Worm (Caenorhabditis elegans) whole organism, young adult: ENCODE measurements around the gene VC5.2.

Experiments
- B0019.2 ChIP-seq: fragments of 200-800 bp; sonication (Bioruptor generic); conservative IDR thresholded peaks from 2 replicates; pipeline ENCODE4 v1.3.6; 2022; ENCODE audit warnings: missing genetic modification reagents, missing genetic modification characterization, missing compliant biosample characterization
- B0261.1 ChIP-seq: sonication (generic microtip); optimal IDR thresholded peaks from 2 replicates; lab custom pipeline; 2016; ENCODE audit warnings: mild to moderate bottlenecking, missing genetic modification characterization, moderate library complexity, missing compliant biosample characterization
- B0336.3 ChIP-seq: fragments of 200-800 bp; sonication (Bioruptor generic); IDR thresholded peaks from 2 replicates; pipeline ENCODE4 v1.3.6; 2022; ENCODE audit warnings: missing genetic modification characterization, missing compliant biosample characterization
- F10E7.11 ChIP-seq: sonication (generic microtip); optimal IDR thresholded peaks from 2 replicates; lab custom pipeline; 2017; ENCODE audit warnings: mild to moderate bottlenecking, missing genetic modification characterization, moderate library complexity, missing compliant biosample characterization
- F23B12.7 ChIP-seq: sonication (generic microtip); optimal IDR thresholded peaks from 2 replicates; lab custom pipeline; 2017; ENCODE audit warnings: missing genetic modification characterization, mild to moderate bottlenecking, missing compliant biosample characterization, antibody characterized with exemption, moderate library complexity; ENCODE audit not compliant: insufficient read depth
- F57A8.1 ChIP-seq: fragments of 200-800 bp; sonication (Bioruptor generic); optimal IDR thresholded peaks from 2 replicates; lab custom pipeline; 2018; ENCODE audit warnings: mild to moderate bottlenecking, missing genetic modification characterization, moderate library complexity, missing compliant biosample characterization
- Y95B8A.8 ChIP-seq: fragments of 200-800 bp; sonication (Bioruptor generic); IDR thresholded peaks from 2 replicates; pipeline ENCODE4 v1.3.6; 2022; ENCODE audit warnings: missing genetic modification reagents, missing genetic modification characterization, missing compliant biosample characterization
- ama-1 ChIP-seq, 3 experiments: fragments of 150-350 bp in 1 of 3; sonication (generic microtip) in 2 of 3; optimal IDR thresholded peaks; 2 replicates each; lab custom pipeline; 2014 to 2018; ENCODE audit warnings: missing biosample characterization in 2 of 3, missing genetic modification characterization in 2 of 3, missing genetic modification reagents in 2 of 3
- aptf-2 ChIP-seq: fragments of 200-800 bp; sonication (Bioruptor generic); conservative IDR thresholded peaks from 2 replicates; pipeline ENCODE4 v1.3.6; 2022; ENCODE audit warnings: missing genetic modification reagents, missing genetic modification characterization, missing compliant biosample characterization
- atf-7 ChIP-seq: sonication (generic microtip); optimal IDR thresholded peaks from 2 replicates; lab custom pipeline; 2017; ENCODE audit warnings: mild to moderate bottlenecking, missing genetic modification characterization, missing compliant biosample characterization
- athp-1 ChIP-seq: sonication (generic microtip); optimal IDR thresholded peaks from 2 replicates; lab custom pipeline; 2017; ENCODE audit warnings: mild to moderate bottlenecking, missing genetic modification characterization, missing compliant biosample characterization
- bed-2 ChIP-seq: fragments of 200-800 bp; sonication (Bioruptor generic); IDR thresholded peaks from 2 replicates; pipeline ENCODE4 v1.3.6; 2022; ENCODE audit warnings: missing genetic modification reagents, missing genetic modification characterization, missing compliant biosample characterization
- ceh-91 ChIP-seq: fragments of 200-800 bp; sonication (Bioruptor generic); IDR thresholded peaks from 2 replicates; pipeline ENCODE4 v1.3.6; 2022; ENCODE audit warnings: missing genetic modification reagents, missing genetic modification characterization, missing compliant biosample characterization
- dpff-1 ChIP-seq: sonication (generic microtip); optimal IDR thresholded peaks from 2 replicates; lab custom pipeline; 2017; ENCODE audit warnings: mild to moderate bottlenecking, missing genetic modification characterization, missing compliant biosample characterization
- egl-44 ChIP-seq: fragments of 200-800 bp; sonication (Bioruptor generic); IDR thresholded peaks from 2 replicates; pipeline ENCODE4 v1.3.6; 2022; ENCODE audit warnings: missing genetic modification reagents, missing genetic modification characterization, missing compliant biosample characterization
- hlh-26 ChIP-seq: fragments of 200-800 bp; sonication (Bioruptor generic); conservative IDR thresholded peaks from 2 replicates; pipeline ENCODE4 v1.3.6; 2022; ENCODE audit warnings: missing genetic modification reagents, missing genetic modification characterization, missing compliant biosample characterization
- hrde-1 ChIP-seq: sonication (generic microtip); optimal IDR thresholded peaks from 2 replicates; lab custom pipeline; 2016; ENCODE audit warnings: missing genetic modification characterization, mild to moderate bottlenecking, missing compliant biosample characterization, moderate library complexity, missing genotype, missing genetic modification reagents, borderline replicate concordance
- lag-1 ChIP-seq: fragments of 200-800 bp; sonication (Bioruptor generic); IDR thresholded peaks from 2 replicates; pipeline ENCODE4 v1.3.6; 2022; ENCODE audit warnings: missing genetic modification reagents, missing genetic modification characterization, missing compliant biosample characterization
- let-526 ChIP-seq: fragments of 200-800 bp; sonication (Bioruptor generic); IDR thresholded peaks from 2 replicates; pipeline ENCODE4 v1.3.6; 2022; ENCODE audit warnings: missing genetic modification reagents, missing genetic modification characterization, missing compliant biosample characterization
- lin-26 ChIP-seq: fragments of 200-800 bp; sonication (Bioruptor generic); IDR thresholded peaks from 2 replicates; pipeline ENCODE4 v1.3.6; 2022; ENCODE audit warnings: missing genetic modification reagents, missing genetic modification characterization, missing compliant biosample characterization
- lin-54 ChIP-seq: fragments of 200-800 bp; sonication (Bioruptor generic); optimal IDR thresholded peaks from 2 replicates; lab custom pipeline; 2018; ENCODE audit warnings: mild to moderate bottlenecking, missing genetic modification characterization, missing compliant biosample characterization
- lsl-1 ChIP-seq: fragments of 200-800 bp; sonication (Bioruptor generic); optimal IDR thresholded peaks from 2 replicates; lab custom pipeline; 2018; ENCODE audit warnings: mild to moderate bottlenecking, missing genetic modification characterization, moderate library complexity, missing compliant biosample characterization
- madf-3 ChIP-seq: fragments of 200-800 bp; sonication (Bioruptor generic); IDR thresholded peaks from 2 replicates; pipeline ENCODE4 v1.3.6; 2022; ENCODE audit warnings: missing genetic modification reagents, missing genetic modification characterization, missing compliant biosample characterization
- mcd-1 ChIP-seq: fragments of 200-800 bp; sonication (Bioruptor generic); IDR thresholded peaks from 2 replicates; pipeline ENCODE4 v1.3.6; 2022; ENCODE audit warnings: missing genetic modification reagents, missing genetic modification characterization, missing compliant biosample characterization
- mxl-1 ChIP-seq: sonication (generic microtip); optimal IDR thresholded peaks from 2 replicates; lab custom pipeline; 2016; ENCODE audit warnings: missing genetic modification characterization, missing compliant biosample characterization
- nfya-2 ChIP-seq: fragments of 200-800 bp; sonication (Bioruptor generic); IDR thresholded peaks from 2 replicates; pipeline ENCODE4 v1.3.6; 2022; ENCODE audit warnings: missing genetic modification reagents, missing genetic modification characterization, missing compliant biosample characterization
- nfyb-1 ChIP-seq: fragments of 200-800 bp; sonication (Bioruptor generic); IDR thresholded peaks from 2 replicates; pipeline ENCODE4 v1.3.6; 2022; ENCODE audit warnings: missing genetic modification reagents, missing genetic modification characterization, missing compliant biosample characterization
- nhr-179 ChIP-seq: sonication (generic microtip); optimal IDR thresholded peaks from 2 replicates; lab custom pipeline; 2016; ENCODE audit warnings: mild to moderate bottlenecking, missing genetic modification characterization, missing compliant biosample characterization
- nhr-80 ChIP-seq: sonication (generic microtip); optimal IDR thresholded peaks from 2 replicates; lab custom pipeline; 2016; ENCODE audit warnings: missing genetic modification characterization, missing compliant biosample characterization
- nhr-90 ChIP-seq: sonication (generic microtip); optimal IDR thresholded peaks from 2 replicates; lab custom pipeline; 2016; ENCODE audit warnings: missing genotype, mild to moderate bottlenecking, missing genetic modification characterization, missing compliant biosample characterization
- pbrm-1 ChIP-seq: fragments of 200-800 bp; sonication (Bioruptor generic); IDR thresholded peaks from 2 replicates; pipeline ENCODE4 v1.3.6; 2022; ENCODE audit warnings: missing genetic modification reagents, missing genetic modification characterization, missing compliant biosample characterization
- pha-4 ChIP-seq: fragments of 150-350 bp; sonication (generic microtip); optimal IDR thresholded peaks from 2 replicates; lab custom pipeline; 2014; ENCODE audit warnings: missing biosample characterization, missing genetic modification reagents, missing genetic modification characterization
- rec-8 ChIP-seq, 2 experiments: sonication (generic microtip); optimal IDR thresholded peaks; 2 replicates each; lab custom pipeline; 2016; ENCODE audit warnings: mild to moderate bottlenecking in 2 of 2, missing genetic modification characterization in 2 of 2, missing genetic modification reagents in 2 of 2, missing genotype in 2 of 2, missing biosample characterization in 1 of 2, missing compliant biosample characterization in 1 of 2, moderate library complexity in 1 of 2
- snpc-3.4 ChIP-seq: sonication (generic microtip); optimal IDR thresholded peaks from 2 replicates; lab custom pipeline; 2017; ENCODE audit warnings: missing genetic modification characterization, mild to moderate bottlenecking, missing compliant biosample characterization, antibody characterized with exemption, moderate library complexity, missing genotype, missing genetic modification reagents
- snpc-4 ChIP-seq, 5 experiments: fragments of 150-350 bp in 1 of 5; sonication (generic microtip) in 4 of 5; optimal IDR thresholded peaks; 2 replicates each; lab custom pipeline; 2014 to 2018; ENCODE audit warnings: missing genetic modification characterization in 5 of 5, missing biosample characterization in 3 of 5, antibody characterized with exemption in 2 of 5, mild to moderate bottlenecking in 2 of 5, missing compliant biosample characterization in 2 of 5, missing genotype in 2 of 5, moderate library complexity in 2 of 5, missing genetic modification reagents in 1 of 5
- tbp1 ChIP-seq: fragments of 200-800 bp; sonication (Bioruptor generic); optimal IDR thresholded peaks from 2 replicates; lab custom pipeline; 2018; ENCODE audit warnings: mild to moderate bottlenecking, missing genetic modification characterization, missing compliant biosample characterization
- tbx-9 ChIP-seq: sonication (generic microtip); optimal IDR thresholded peaks from 2 replicates; lab custom pipeline; 2016; ENCODE audit warnings: borderline replicate concordance, missing genetic modification characterization, inconsistent platforms, missing compliant biosample characterization
- xnd-1 ChIP-seq: sonication (generic microtip); optimal IDR thresholded peaks from 2 replicates; lab custom pipeline; 2016; ENCODE audit warnings: missing genotype, missing genetic modification reagents, missing genetic modification characterization, missing compliant biosample characterization
- ztf-25 ChIP-seq: fragments of 200-800 bp; sonication (Bioruptor generic); IDR thresholded peaks from 2 replicates; pipeline ENCODE4 v1.3.6; 2022; ENCODE audit warnings: missing genetic modification reagents, missing genetic modification characterization, missing compliant biosample characterization
- ztf-28 ChIP-seq: fragments of 200-800 bp; sonication (Bioruptor generic); IDR thresholded peaks from 2 replicates; pipeline ENCODE4 v1.3.6; 2022; ENCODE audit warnings: missing genetic modification reagents, missing genetic modification characterization, missing compliant biosample characterization
- ztf-3 ChIP-seq: fragments of 200-800 bp; sonication (Bioruptor generic); optimal IDR thresholded peaks from 2 replicates; lab custom pipeline; 2018; ENCODE audit warnings: mild to moderate bottlenecking, missing genetic modification characterization, missing compliant biosample characterization

The VC5.2 gene

DNA sequence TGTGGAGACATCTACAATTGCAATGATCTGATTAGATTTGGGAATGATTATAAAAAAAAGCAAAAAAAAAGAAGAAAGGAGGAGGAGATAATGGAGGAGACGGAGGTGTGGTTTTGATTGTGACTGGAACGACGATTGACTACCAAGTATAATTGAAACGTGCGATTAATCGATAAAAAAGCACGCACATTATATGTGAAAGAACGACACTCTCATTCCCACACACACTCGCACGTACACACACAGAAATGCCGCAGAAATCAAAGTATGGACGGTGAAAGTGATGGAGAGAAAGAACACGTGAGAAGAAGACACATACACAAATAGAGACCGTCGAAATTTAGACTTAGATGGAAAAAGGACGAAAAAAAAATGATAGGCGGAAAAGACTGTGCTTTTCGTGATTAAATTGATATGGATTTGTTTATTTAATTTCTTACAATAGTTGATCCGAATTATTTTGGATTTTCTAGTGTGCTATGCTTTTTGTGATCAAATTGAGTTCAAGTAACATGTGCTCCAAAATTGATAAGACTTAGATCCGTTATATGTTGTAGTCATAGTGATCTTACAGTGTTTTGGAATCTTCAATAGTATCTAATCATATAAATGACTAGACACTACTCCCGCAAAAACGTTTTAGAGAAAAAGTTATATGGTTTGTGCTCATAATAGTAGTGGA is 8.1 kb downstream of the VC5.2 start, which contains the start of gene nhr-135 (continued):
- TF ChIP-seq lin-26 (0 out of 2 replicates have a peak, but pooled peaks have one; percentile 50), madf-3 (GFP tag; lab: Robert Waterston, UW) (no peak), lin-54 (no peak), nhr-90 (tag; lab: Kevin White, UChicago) (peak; percentile 17), hrde-1 (tag; lab: Kevin White, UChicago) (no peak), F57A8.1 (GFP tag; lab: Kevin White, UChicago) (no peak), xnd-1 (tag; lab: Kevin White, UChicago) (no peak), atf-7 (tag; lab: Kevin White, UChicago) (peak; percentile 45), mxl-1 (no peak), ama-1 (optimal IDR thresholded peaks at IDR 0.05; lab: Kevin White, UChicago) (peak; percentile 16), ama-1 (GFP tag; optimal IDR thresholded peaks at IDR 0.05; lab: Kevin White, UChicago) (no peak), nfya-2 (no peak), lag-1 (GFP tag; lab: Robert Waterston, UW) (no peak), let-526 (GFP tag; lab: Robert Waterston, UW) (no peak), F10E7.11 (no peak), snpc-4 (GFP tag; optimal IDR thresholded peaks at IDR 0.05; lab: Kevin White, UChicago) (no peak), snpc-4 (tag; optimal IDR thresholded peaks at IDR 0.05; lab: Kevin White, UChicago) (peak in 1 of 4 experiments; percentile 35), snpc-3.4 (tag; lab: Kevin White, UChicago) (no peak), ztf-28 (no peak), aptf-2 (GFP tag; lab: Robert Waterston, UW) (no peak), B0019.2 (GFP tag; lab: Robert Waterston, UW) (no peak), nhr-179 (tag; lab: Kevin White, UChicago) (no peak), F23B12.7 (no peak), Y95B8A.8 (no peak), B0261.1 (tag; lab: Kevin White, UChicago) (no peak)

DNA sequence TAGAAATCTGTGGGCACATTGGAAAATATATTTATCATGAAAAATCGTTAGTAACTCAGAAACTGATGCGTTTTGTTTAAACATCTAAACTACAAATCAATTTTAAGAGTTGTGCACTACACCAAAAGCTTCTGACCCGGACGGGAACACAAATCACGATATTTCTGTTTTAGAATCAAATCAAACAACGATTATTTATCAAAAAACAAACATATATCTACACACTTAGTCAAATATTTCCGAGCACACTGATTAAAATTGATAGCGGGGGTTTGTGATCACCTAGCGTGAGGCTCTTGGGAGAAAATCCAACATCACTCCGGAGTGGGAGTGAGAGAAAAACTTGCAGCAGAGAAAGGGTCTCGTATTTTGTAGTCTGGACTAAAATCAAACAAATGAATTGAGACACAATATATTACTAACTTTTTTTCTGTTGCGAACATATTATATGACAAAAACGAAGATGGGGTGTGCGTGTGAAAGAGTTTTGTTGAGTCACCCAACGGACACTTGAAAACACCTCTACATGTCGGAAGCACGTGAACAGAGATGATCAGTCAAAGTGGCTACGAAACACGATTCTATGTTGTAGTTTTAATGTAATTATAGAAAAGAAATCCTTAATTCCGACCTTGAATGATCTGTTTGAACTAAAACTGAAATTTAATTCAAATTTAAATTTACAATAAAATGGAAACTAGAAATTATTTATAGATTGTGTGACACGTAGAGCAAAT is 9.7 kb downstream of the VC5.2 start:
- no peak for TF ChIP-seq bed-2
- peak; percentile 40 for TF ChIP-seq nhr-80

DNA sequence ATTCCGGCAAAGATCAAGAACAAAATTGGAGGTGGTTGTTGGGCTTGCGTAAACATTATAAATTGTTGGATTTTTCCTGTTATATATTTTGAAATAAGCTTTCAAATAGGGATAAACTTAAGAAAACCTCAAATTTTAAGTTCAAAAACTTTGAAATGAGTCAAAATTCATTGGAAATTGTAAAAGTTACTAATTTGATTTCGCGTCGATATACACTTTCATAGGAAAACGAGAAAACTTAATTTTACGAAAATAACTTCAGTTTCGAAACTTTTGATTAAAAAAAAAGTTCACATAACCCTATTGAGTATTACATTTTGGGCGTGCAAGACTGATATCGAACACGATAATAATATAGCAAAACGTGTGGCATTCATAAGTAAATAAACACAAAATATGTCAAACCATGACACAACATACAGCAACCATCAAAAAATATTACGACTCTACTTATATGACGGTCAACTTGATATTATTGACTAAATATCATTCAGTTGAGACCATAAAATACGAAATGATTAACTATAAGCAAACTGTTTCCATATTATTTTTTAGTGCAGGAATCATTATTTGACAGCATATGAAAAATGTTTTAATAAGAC is 10.5 kb downstream of the VC5.2 start:
- TF ChIP-seq snpc-3.4 (tag; lab: Kevin White, UChicago) (no peak), egl-44 (GFP tag; lab: Robert Waterston, UW) (no peak), pha-4 (tag; lab: Kevin White, UChicago) (no peak), tbp1 (GFP tag; lab: Kevin White, UChicago) (no peak), ceh-91 (GFP tag; lab: Robert Waterston, UW) (no peak), lsl-1 (GFP tag; lab: Kevin White, UChicago) (no peak), athp-1 (tag; lab: Kevin White, UChicago) (no peak), hlh-26 (GFP tag; lab: Robert Waterston, UW) (no peak), nfyb-1 (GFP tag; lab: Robert Waterston, UW) (no peak), mcd-1 (GFP tag; lab: Robert Waterston, UW) (no peak), ztf-25 (no peak), B0336.3 (GFP tag; lab: Robert Waterston, UW) (no peak), xnd-1 (tag; lab: Kevin White, UChicago) (no peak), pbrm-1 (GFP tag; lab: Robert Waterston, UW) (no peak), tbx-9 (no peak), rec-8 (tag; optimal IDR thresholded peaks at IDR 0.05; lab: Kevin White, UChicago) (no peak), ztf-3 (GFP tag; lab: Kevin White, UChicago) (no peak), dpff-1 (no peak)
